Worm (Caenorhabditis elegans): ENCODE data around the gene srg-64.

DNA sequence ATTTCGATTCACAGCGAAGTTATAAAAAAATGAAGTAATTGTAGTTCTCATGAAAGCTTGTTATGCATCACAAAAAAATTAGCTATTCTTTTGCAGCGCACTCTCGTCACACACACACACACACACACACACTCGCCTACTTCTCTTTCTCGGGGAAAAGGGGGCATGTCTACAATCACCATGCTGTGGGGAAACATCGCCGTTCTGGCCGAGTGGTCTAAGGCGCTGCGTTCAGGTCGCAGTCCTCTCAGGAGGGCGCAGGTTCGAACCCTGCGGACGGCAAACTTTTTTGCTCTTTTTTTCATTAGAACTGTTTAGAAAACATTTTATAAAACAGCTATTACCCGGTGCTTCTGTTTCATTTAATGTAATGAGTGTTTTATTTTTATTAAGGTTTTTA is 1.4 kb upstream of the srg-64 start:
- TF ChIP-seq nhr-237 (tag; optimal IDR thresholded peaks at IDR 0.05) (peak; percentile 66), mep-1 (tag; optimal IDR thresholded peaks at IDR 0.05) (no peak), ztf-11 (tag; optimal IDR thresholded peaks at IDR 0.05) (peak; percentile 4)

Measured in whole organism, mixed stage, embryonic.